Worm (Caenorhabditis elegans): ENCODE results near the gene ZC204.6.

Gene ZC204.6

ce11 chrII:1603049-1603448 lies 41.6 kb downstream of the ZC204.6 start:
- TF ChIP-seq hlh-30 (tag; optimal IDR thresholded peaks at IDR 0.05; ENCODE audit: insufficient read depth) (no peak), ceh-19 (GFP tag; optimal IDR thresholded peaks at IDR 0.05) (no peak), unc-86 (tag; optimal IDR thresholded peaks at IDR 0.05) (no peak), lin-11 (tag; optimal IDR thresholded peaks at IDR 0.05) (no peak), hlh-13 (GFP tag; optimal IDR thresholded peaks at IDR 0.05) (no peak), unc-3 (GFP tag; conservative IDR thresholded peaks at IDR 0.05) (no peak), unc-3 (tag; optimal IDR thresholded peaks at IDR 0.05) (no peak), eyg-1 (tag; optimal IDR thresholded peaks at IDR 0.05) (no peak), T23F11.4 (GFP tag; optimal IDR thresholded peaks at IDR 0.05) (no peak), hlh-8 (tag; optimal IDR thresholded peaks at IDR 0.05) (no peak), K09A11.1 (tag; optimal IDR thresholded peaks at IDR 0.05; ENCODE audit: insufficient read depth) (no peak), fkh-10 (GFP tag; optimal IDR thresholded peaks at IDR 0.05) (no peak), zip-5 (tag; optimal IDR thresholded peaks at IDR 0.05) (no peak), elt-4 (tag; optimal IDR thresholded peaks at IDR 0.05) (no peak), pat-9 (tag; optimal IDR thresholded peaks at IDR 0.05) (no peak), fkh-6 (tag; optimal IDR thresholded peaks at IDR 0.05) (no peak), K02D7.2 (tag; optimal IDR thresholded peaks at IDR 0.05) (no peak), nfya-1 (tag; optimal IDR thresholded peaks at IDR 0.05) (no peak), hlh-6 (tag; optimal IDR thresholded peaks at IDR 0.05) (no peak), ztf-16 (tag; optimal IDR thresholded peaks at IDR 0.05) (no peak), ceh-24 (tag; optimal IDR thresholded peaks at IDR 0.05) (no peak)

- TF ChIP-seq hlh-8 (tag; optimal IDR thresholded peaks at IDR 0.05) = no peak
- TF ChIP-seq T23F11.4 (GFP tag; optimal IDR thresholded peaks at IDR 0.05) = no peak
- no peak for TF ChIP-seq hlh-13 (GFP tag; optimal IDR thresholded peaks at IDR 0.05)
- TF ChIP-seq zip-5 (tag; optimal IDR thresholded peaks at IDR 0.05) = no peak
- no peak for TF ChIP-seq dmd-4 (tag; optimal IDR thresholded peaks at IDR 0.05; ENCODE audit: borderline replicate concordance)
- no peak for TF ChIP-seq unc-55 (GFP tag; optimal IDR thresholded peaks at IDR 0.05)
- no peak for TF ChIP-seq ceh-48 (tag; optimal IDR thresholded peaks at IDR 0.05)
- no peak for TF ChIP-seq pha-4 (tag; optimal IDR thresholded peaks at IDR 0.05)
- TF ChIP-seq ceh-19 (GFP tag; optimal IDR thresholded peaks at IDR 0.05) = no peak
- no peak for TF ChIP-seq pat-9 (tag; optimal IDR thresholded peaks at IDR 0.05)
- no peak for TF ChIP-seq sox-2 (GFP tag; IDR thresholded peaks at IDR 0.05)
- TF ChIP-seq mec-3 (tag; optimal IDR thresholded peaks at IDR 0.05; ENCODE audit: borderline replicate concordance) = no peak
- TF ChIP-seq tbx-7 (tag; optimal IDR thresholded peaks at IDR 0.05) = no peak
- TF ChIP-seq madf-2 (tag; optimal IDR thresholded peaks at IDR 0.05) = no peak
- no peak for TF ChIP-seq ttx-3 (tag; optimal IDR thresholded peaks at IDR 0.05)
- TF ChIP-seq syd-9 (tag; optimal IDR thresholded peaks at IDR 0.05) = no peak
- no peak for TF ChIP-seq pha-2 (tag; optimal IDR thresholded peaks at IDR 0.05)
Observed at ce11 chrII:1601507-1601906, 43.1 kb downstream of the ZC204.6 start, which contains the start of gene bath-47. bath-47 (plus strand) TSS chrII:1601811.

- TF ChIP-seq Y22D7AL.16 (tag; optimal IDR thresholded peaks at IDR 0.05) (no peak), F13H6.1 (tag; optimal IDR thresholded peaks at IDR 0.05) (no peak), lin-11 (tag; optimal IDR thresholded peaks at IDR 0.05) (no peak), K02D7.2 (tag; optimal IDR thresholded peaks at IDR 0.05) (no peak), che-1 (tag; optimal IDR thresholded peaks at IDR 0.05) (no peak), dve-1 (tag; optimal IDR thresholded peaks at IDR 0.05) (no peak), fax-1 (tag; optimal IDR thresholded peaks at IDR 0.05) (no peak), madf-2 (tag; optimal IDR thresholded peaks at IDR 0.05) (no peak), hlh-13 (GFP tag; optimal IDR thresholded peaks at IDR 0.05) (no peak), ceh-31 (tag; optimal IDR thresholded peaks at IDR 0.05) (no peak), hlh-15 (tag; optimal IDR thresholded peaks at IDR 0.05) (no peak), odd-2 (tag; optimal IDR thresholded peaks at IDR 0.05) (no peak), sdc-2 (tag; optimal IDR thresholded peaks at IDR 0.05) (no peak), pax-1 (tag; optimal IDR thresholded peaks at IDR 0.05) (no peak), syd-9 (tag; optimal IDR thresholded peaks at IDR 0.05) (no peak)
Observed at ce11 chrII:1600661-1601060, 44.0 kb downstream of the ZC204.6 start, which contains the start of gene bath-26. bath-26 (minus strand) TSS chrII:1600761.

All from whole organism, late embryonic.